Worm (Caenorhabditis elegans) whole organism, young adult: ENCODE measurements around the gene F52H2.5.

Experiments
- K11D2.4 ChIP-seq: fragments of 200-800 bp; sonication (Bioruptor generic); IDR thresholded peaks from 2 replicates; pipeline ENCODE4 v1.3.6; 2022; ENCODE audit warnings: missing genetic modification reagents, missing genetic modification characterization, missing compliant biosample characterization
- T26A5.8 ChIP-seq: sonication (generic microtip); optimal IDR thresholded peaks from 2 replicates; lab custom pipeline; 2016; ENCODE audit warnings: missing genetic modification characterization, missing compliant biosample characterization
- Y95B8A.8 ChIP-seq: fragments of 200-800 bp; sonication (Bioruptor generic); IDR thresholded peaks from 2 replicates; pipeline ENCODE4 v1.3.6; 2022; ENCODE audit warnings: missing genetic modification reagents, missing genetic modification characterization, missing compliant biosample characterization
- ama-1 ChIP-seq, 3 experiments: fragments of 150-350 bp in 1 of 3; sonication (generic microtip) in 2 of 3; optimal IDR thresholded peaks; 2 replicates each; lab custom pipeline; 2014 to 2018; ENCODE audit warnings: missing biosample characterization in 2 of 3, missing genetic modification characterization in 2 of 3, missing genetic modification reagents in 2 of 3
- aptf-3 ChIP-seq: fragments of 200-800 bp; sonication (Bioruptor generic); IDR thresholded peaks from 2 replicates; pipeline ENCODE4 v1.3.6; 2022; ENCODE audit warnings: missing genetic modification characterization, missing compliant biosample characterization
- hlh-26 ChIP-seq: fragments of 200-800 bp; sonication (Bioruptor generic); conservative IDR thresholded peaks from 2 replicates; pipeline ENCODE4 v1.3.6; 2022; ENCODE audit warnings: missing genetic modification reagents, missing genetic modification characterization, missing compliant biosample characterization
- madf-10 ChIP-seq: sonication (generic microtip); optimal IDR thresholded peaks from 2 replicates; lab custom pipeline; 2016; ENCODE audit warnings: mild to moderate bottlenecking, missing genetic modification characterization, missing compliant biosample characterization
- madf-6 ChIP-seq: fragments of 200-800 bp; sonication (Bioruptor generic); IDR thresholded peaks from 2 replicates; pipeline ENCODE4 v1.3.6; 2022; ENCODE audit warnings: missing genetic modification reagents, missing genetic modification characterization, missing compliant biosample characterization
- pha-4 ChIP-seq: fragments of 150-350 bp; sonication (generic microtip); optimal IDR thresholded peaks from 2 replicates; lab custom pipeline; 2014; ENCODE audit warnings: missing biosample characterization, missing genetic modification reagents, missing genetic modification characterization
- snpc-4 ChIP-seq, 5 experiments: fragments of 150-350 bp in 1 of 5; sonication (generic microtip) in 4 of 5; optimal IDR thresholded peaks; 2 replicates each; lab custom pipeline; 2014 to 2018; ENCODE audit warnings: missing genetic modification characterization in 5 of 5, missing biosample characterization in 3 of 5, antibody characterized with exemption in 2 of 5, mild to moderate bottlenecking in 2 of 5, missing compliant biosample characterization in 2 of 5, missing genotype in 2 of 5, moderate library complexity in 2 of 5, missing genetic modification reagents in 1 of 5
- unc-62 ChIP-seq: fragments of 150-350 bp; optimal IDR thresholded peaks from 2 replicates; lab custom pipeline; 2014; ENCODE audit warnings: missing biosample characterization, missing genetic modification reagents, missing genetic modification characterization

- no peak for TF ChIP-seq ama-1 (optimal IDR thresholded peaks at IDR 0.05; lab: Kevin White, UChicago)
- TF ChIP-seq ama-1 (GFP tag; optimal IDR thresholded peaks at IDR 0.05; lab: Kevin White, UChicago), result no peak
- no peak for TF ChIP-seq pha-4 (tag; lab: Kevin White, UChicago)
- no peak for TF ChIP-seq T26A5.8
- no peak for TF ChIP-seq K11D2.4
- TF ChIP-seq Y95B8A.8 (GFP tag; lab: Robert Waterston, UW), result no peak
- no peak for TF ChIP-seq hlh-26 (GFP tag; lab: Robert Waterston, UW)
- no peak for TF ChIP-seq unc-62 (GFP tag; lab: Kevin White, UChicago)
- TF ChIP-seq madf-10, result no peak
- TF ChIP-seq snpc-4 (GFP tag; optimal IDR thresholded peaks at IDR 0.05; lab: Kevin White, UChicago), result no peak
- TF ChIP-seq snpc-4 (tag; optimal IDR thresholded peaks at IDR 0.05; lab: Kevin White, UChicago), result no peak
- no peak for TF ChIP-seq aptf-3 (GFP tag; lab: Robert Waterston, UW)
- no peak for TF ChIP-seq madf-6 (GFP tag; lab: Robert Waterston, UW)
Measured at ce11 chrX:2520461-2520860, 39.4 kb downstream of the F52H2.5 start.
